Fruit fly (Drosophila melanogaster) whole organism, embryonic: ENCODE results near the gene eIF3d1.
A peak's percentile ranks its signal among the peaks of the same experiment; 100 is the strongest.

Source experiments
- CG10431 ChIP-seq: fragments of 200-800 bp; sonication (Bioruptor generic); optimal IDR thresholded peaks from 3 replicates; lab custom pipeline; 2018; ENCODE audit warnings: missing biosample characterization, mild to moderate bottlenecking, missing genetic modification characterization
- CG11504 ChIP-seq: fragments of 200-800 bp; sonication (Bioruptor generic); optimal IDR thresholded peaks from 3 replicates; lab custom pipeline; 2019; ENCODE audit warnings: missing biosample characterization, mild to moderate bottlenecking, missing genetic modification characterization, moderate library complexity
- CG11695 ChIP-seq: fragments of 200-800 bp; sonication (Bioruptor generic); IDR thresholded peaks from 3 replicates; pipeline ENCODE4 v1.3.6; 2022; ENCODE audit warnings: missing biosample characterization, missing genetic modification characterization
- CG17328 ChIP-seq: fragments of 200-800 bp; sonication (Bioruptor generic); IDR thresholded peaks from 2 replicates; pipeline ENCODE4 v1.3.6; 2022; ENCODE audit warnings: missing biosample characterization, missing genetic modification characterization
- CG17385 ChIP-seq: fragments of 200-800 bp; sonication (Bioruptor generic); optimal IDR thresholded peaks from 3 replicates; lab custom pipeline; 2018; ENCODE audit warnings: missing biosample characterization, mild to moderate bottlenecking, missing genetic modification characterization
- CG18476 ChIP-seq: fragments of 200-800 bp; sonication (Bioruptor generic); optimal IDR thresholded peaks from 2 replicates; lab custom pipeline; 2016; ENCODE audit warnings: missing biosample characterization, mild to moderate bottlenecking, missing genetic modification characterization
- CG18599 ChIP-seq: fragments of 200-800 bp; sonication (Bioruptor generic); optimal IDR thresholded peaks from 3 replicates; lab custom pipeline; 2017; ENCODE audit warnings: missing biosample characterization, missing genetic modification characterization, mild to moderate bottlenecking, moderate library complexity, missing genetic modification reagents
- CG31441 ChIP-seq: fragments of 200-800 bp; sonication (Bioruptor generic); IDR thresholded peaks from 2 replicates; pipeline ENCODE4 v1.3.6; 2022; ENCODE audit warnings: missing biosample characterization, missing genetic modification characterization
- CG33213 ChIP-seq: fragments of 200-800 bp; sonication (Bioruptor generic); optimal IDR thresholded peaks from 3 replicates; lab custom pipeline; 2016; ENCODE audit warnings: missing biosample characterization, missing genetic modification characterization
- CG42726 ChIP-seq: fragments of 200-800 bp; sonication (Bioruptor generic); IDR thresholded peaks from 2 replicates; pipeline ENCODE4 v1.3.6; 2022; ENCODE audit warnings: missing biosample characterization, missing genetic modification characterization; ENCODE audit not compliant: partially characterized antibody
- CG4282 ChIP-seq: fragments of 200-800 bp; sonication (Bioruptor generic); optimal IDR thresholded peaks from 2 replicates; lab custom pipeline; 2016; ENCODE audit warnings: missing biosample characterization, missing genetic modification characterization
- CG6254 ChIP-seq: fragments of 200-800 bp; sonication (Bioruptor generic); optimal IDR thresholded peaks from 3 replicates; lab custom pipeline; 2017; ENCODE audit warnings: mild to moderate bottlenecking, missing biosample characterization, missing genetic modification reagents, missing genetic modification characterization
- CG6654 ChIP-seq: fragments of 200-800 bp; sonication (Bioruptor generic); optimal IDR thresholded peaks from 2 replicates; lab custom pipeline; 2017; ENCODE audit warnings: missing biosample characterization, mild to moderate bottlenecking, missing genetic modification characterization
- CG7372 ChIP-seq: fragments of 200-800 bp; sonication (Bioruptor generic); IDR thresholded peaks from 2 replicates; pipeline ENCODE4 v1.3.6; 2022; ENCODE audit warnings: missing biosample characterization, missing genetic modification characterization
- CG7556 ChIP-seq: fragments of 200-800 bp; sonication (Bioruptor generic); optimal IDR thresholded peaks from 2 replicates; lab custom pipeline; 2017; ENCODE audit warnings: missing biosample characterization, mild to moderate bottlenecking, missing genetic modification characterization
- CG8089 ChIP-seq: fragments of 200-800 bp; sonication (Bioruptor generic); optimal IDR thresholded peaks from 3 replicates; lab custom pipeline; 2016; ENCODE audit warnings: missing biosample characterization, missing genetic modification characterization
- Camta ChIP-seq: fragments of 200-800 bp; sonication (Bioruptor generic); optimal IDR thresholded peaks from 2 replicates; lab custom pipeline; 2016; ENCODE audit warnings: missing biosample characterization, missing genetic modification characterization
- CrebB ChIP-seq: fragments of 200-800 bp; sonication (Bioruptor generic); optimal IDR thresholded peaks from 3 replicates; lab custom pipeline; 2018; ENCODE audit warnings: missing biosample characterization, mild to moderate bottlenecking, missing genetic modification characterization
- D19A ChIP-seq: fragments of 200-800 bp; optimal IDR thresholded peaks from 3 replicates; lab custom pipeline; 2019; ENCODE audit warnings: missing biosample characterization, mild to moderate bottlenecking, missing genetic modification characterization, moderate library complexity
- Dad ChIP-seq: fragments of 200-800 bp; sonication (Bioruptor generic); optimal IDR thresholded peaks from 3 replicates; lab custom pipeline; 2016; ENCODE audit warnings: missing biosample characterization, missing genetic modification characterization
- Doc3 ChIP-seq: fragments of 200-800 bp; sonication (Bioruptor generic); IDR thresholded peaks from 3 replicates; pipeline ENCODE4 v1.3.6; 2022; ENCODE audit warnings: missing biosample characterization, missing genetic modification characterization; ENCODE audit not compliant: partially characterized antibody
- E2f1 ChIP-seq: fragments of 200-800 bp; sonication (Bioruptor generic); IDR thresholded peaks from 2 replicates; pipeline ENCODE4 v1.3.6; 2022; ENCODE audit warnings: missing biosample characterization, missing genetic modification characterization
- Fer1 ChIP-seq: fragments of 200-800 bp; sonication (Bioruptor generic); optimal IDR thresholded peaks from 2 replicates; lab custom pipeline; 2017; ENCODE audit warnings: missing biosample characterization, mild to moderate bottlenecking, missing genetic modification characterization
- Fer2 ChIP-seq: fragments of 200-800 bp; sonication (Bioruptor generic); optimal IDR thresholded peaks from 2 replicates; lab custom pipeline; 2018; ENCODE audit warnings: missing biosample characterization, mild to moderate bottlenecking, missing genetic modification characterization, moderate library complexity
- H2.0 ChIP-seq: fragments of 200-800 bp; sonication (Bioruptor generic); IDR thresholded peaks from 2 replicates; pipeline ENCODE4 v1.3.6; 2022; ENCODE audit warnings: missing biosample characterization, missing genetic modification characterization
- Mes4 ChIP-seq: fragments of 200-800 bp; sonication (Bioruptor generic); optimal IDR thresholded peaks from 2 replicates; lab custom pipeline; 2016; ENCODE audit warnings: missing biosample characterization, missing genetic modification characterization
- Nf-YC ChIP-seq: fragments of 200-800 bp; optimal IDR thresholded peaks from 3 replicates; lab custom pipeline; 2019; ENCODE audit warnings: missing biosample characterization, mild to moderate bottlenecking, missing genetic modification characterization, moderate library complexity
- Optix ChIP-seq: fragments of 200-800 bp; sonication (Bioruptor generic); IDR thresholded peaks from 3 replicates; pipeline ENCODE4 v1.3.6; 2022; ENCODE audit warnings: missing biosample characterization, missing genetic modification characterization
- Ssrp ChIP-seq: fragments of 200-800 bp; sonication (Bioruptor generic); optimal IDR thresholded peaks from 2 replicates; lab custom pipeline; 2018; ENCODE audit warnings: missing biosample characterization, mild to moderate bottlenecking, missing genetic modification characterization, moderate library complexity
- Trl ChIP-seq, 3 experiments: fragments of >200 bp in 2 of 3; fragments of 200-800 bp in 1 of 3; sonication (Bioruptor generic) in 1 of 3; optimal IDR thresholded peaks; 2 replicates in 1 of 3; 3 replicates in 2 of 3; lab custom pipeline; 2016 to 2017; ENCODE audit warnings: missing biosample characterization in 1 of 3, missing genetic modification characterization in 1 of 3
- Xbp1 ChIP-seq: fragments of 200-800 bp; sonication (Bioruptor generic); optimal IDR thresholded peaks from 3 replicates; lab custom pipeline; 2016; ENCODE audit warnings: missing biosample characterization, mild to moderate bottlenecking, missing genetic modification characterization
- chn ChIP-seq: fragments of 200-800 bp; sonication (Bioruptor generic); optimal IDR thresholded peaks from 2 replicates; lab custom pipeline; 2016; ENCODE audit warnings: missing biosample characterization, missing genetic modification characterization
- crc ChIP-seq: fragments of 200-800 bp; sonication (Bioruptor generic); optimal IDR thresholded peaks from 2 replicates; lab custom pipeline; 2016; ENCODE audit warnings: missing biosample characterization, missing genetic modification characterization
- dati ChIP-seq: fragments of 200-800 bp; sonication (Bioruptor generic); IDR thresholded peaks from 2 replicates; pipeline ENCODE4 v1.3.6; 2022; ENCODE audit warnings: missing biosample characterization, missing genetic modification characterization
- dm ChIP-seq: fragments of 200-800 bp; sonication (Bioruptor generic); optimal IDR thresholded peaks from 3 replicates; lab custom pipeline; 2016; ENCODE audit warnings: missing biosample characterization, missing genetic modification characterization
- ems ChIP-seq: fragments of 200-800 bp; sonication (Bioruptor generic); optimal IDR thresholded peaks from 3 replicates; lab custom pipeline; 2016; ENCODE audit warnings: missing biosample characterization, missing genetic modification characterization
- exex ChIP-seq: fragments of 200-800 bp; sonication (Bioruptor generic); optimal IDR thresholded peaks from 4 replicates; lab custom pipeline; 2018; ENCODE audit warnings: missing biosample characterization, mild to moderate bottlenecking, missing genetic modification characterization, moderate library complexity
- fd64A ChIP-seq: fragments of 200-800 bp; sonication (Bioruptor generic); optimal IDR thresholded peaks from 3 replicates; lab custom pipeline; 2018; ENCODE audit warnings: missing biosample characterization, mild to moderate bottlenecking, missing genetic modification characterization
- gce ChIP-seq: fragments of 200-800 bp; sonication (Bioruptor generic); IDR thresholded peaks from 3 replicates; pipeline ENCODE4 v1.3.6; 2022; ENCODE audit warnings: missing biosample characterization, missing genetic modification characterization
- org-1 ChIP-seq: fragments of 200-800 bp; sonication (Bioruptor generic); optimal IDR thresholded peaks from 2 replicates; lab custom pipeline; 2017; ENCODE audit warnings: missing biosample characterization, missing genetic modification characterization
- pb ChIP-seq: fragments of 200-800 bp; sonication (Bioruptor generic); optimal IDR thresholded peaks from 3 replicates; lab custom pipeline; 2016; ENCODE audit warnings: missing biosample characterization, missing genetic modification characterization
- pnt ChIP-seq: fragments of 200-800 bp; sonication (Bioruptor generic); optimal IDR thresholded peaks from 3 replicates; lab custom pipeline; 2016; ENCODE audit warnings: missing biosample characterization, missing genetic modification characterization
- pros ChIP-seq: fragments of 200-800 bp; sonication (Bioruptor generic); optimal IDR thresholded peaks from 3 replicates; lab custom pipeline; 2019; ENCODE audit warnings: missing biosample characterization, mild to moderate bottlenecking, missing genetic modification characterization, moderate library complexity
- psq ChIP-seq: fragments of 200-800 bp; sonication (Bioruptor generic); optimal IDR thresholded peaks from 2 replicates; lab custom pipeline; 2017; ENCODE audit warnings: missing biosample characterization, missing genetic modification characterization
- shn ChIP-seq: fragments of 200-800 bp; sonication (Bioruptor generic); optimal IDR thresholded peaks from 3 replicates; lab custom pipeline; 2016; ENCODE audit warnings: missing biosample characterization, missing genetic modification characterization
- sob ChIP-seq: fragments of 200-800 bp; sonication (Bioruptor generic); IDR thresholded peaks from 2 replicates; pipeline ENCODE4 v1.3.6; 2022; ENCODE audit warnings: missing biosample characterization, missing genetic modification characterization
- stc ChIP-seq: fragments of 200-800 bp; sonication (Bioruptor generic); IDR thresholded peaks from 2 replicates; pipeline ENCODE4 v1.3.6; 2022; ENCODE audit warnings: missing biosample characterization, missing genetic modification characterization
- unc-4 ChIP-seq: fragments of 200-800 bp; sonication (Bioruptor generic); IDR thresholded peaks from 2 replicates; pipeline ENCODE4 v1.3.6; 2022; ENCODE audit warnings: missing biosample characterization, missing genetic modification characterization; ENCODE audit not compliant: partially characterized antibody
- usp ChIP-seq: fragments of >200 bp; optimal IDR thresholded peaks from 2 replicates; lab custom pipeline; 2017; ENCODE audit warnings: missing biosample characterization, missing genetic modification characterization
- vnd ChIP-seq: fragments of 200-800 bp; sonication (Bioruptor generic); IDR thresholded peaks from 3 replicates; pipeline ENCODE4 v1.3.6; 2022; ENCODE audit warnings: missing biosample characterization, missing genetic modification characterization; ENCODE audit not compliant: partially characterized antibody

Gene eIF3d1

DNA sequence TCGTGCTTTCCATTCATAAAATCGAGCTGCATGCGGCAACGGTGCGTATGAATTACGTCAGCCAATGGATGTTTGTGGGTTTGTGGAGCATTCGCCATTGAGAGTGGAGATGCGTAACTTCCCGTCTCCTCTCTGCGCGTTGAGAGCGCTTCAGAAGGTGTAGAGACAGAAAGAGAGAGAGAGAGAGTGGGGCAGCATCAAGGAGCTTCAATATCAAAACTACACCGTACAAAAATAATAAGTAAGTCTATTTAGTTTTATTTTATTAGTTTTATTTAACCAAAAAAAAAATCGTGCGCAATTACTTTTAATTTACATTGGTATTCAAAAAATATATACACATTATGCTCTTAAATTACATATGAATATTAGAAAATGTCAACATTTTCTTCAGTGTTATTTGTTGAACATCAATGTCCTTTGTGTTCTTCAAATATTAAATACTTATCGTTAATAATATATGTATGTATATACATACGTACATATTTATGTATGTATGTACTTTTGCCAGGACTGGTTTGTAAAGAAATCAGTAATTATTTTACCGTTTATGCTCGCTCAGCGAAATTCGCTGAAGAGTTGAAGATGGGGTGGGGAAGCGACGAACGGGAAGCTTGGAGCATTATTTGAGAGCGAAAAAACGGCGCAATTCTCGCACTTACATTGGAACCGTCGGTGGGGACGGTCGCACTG, 43.0 kb downstream of the eIF3d1 start, which contains the start of gene CG10365 (continued):
- TF ChIP-seq CG11504 (peak; percentile 95), CG8089 (no peak), CG7372 (GFP tag; lab: Robert Waterston, UW) (peak; percentile 56; the same call in 1 of the 2 replicates), unc-4 (GFP tag; lab: Robert Waterston, UW) (0 out of 2 replicates have a peak, but pooled peaks have one; percentile 12), CG31441 (GFP tag; lab: Robert Waterston, UW) (peak; percentile 93), CrebB (peak; percentile 72), CG6254 (peak; percentile 52), CG18599 (GFP tag; lab: Kevin White, UChicago) (peak; percentile 95), Optix (no peak), CG7556 (peak; percentile 96), Fer1 (GFP tag; lab: Kevin White, UChicago) (peak; percentile 89), E2f1 (peak; percentile 86), Ssrp (tag; lab: Kevin White, UChicago) (peak; percentile 81), dati (GFP tag; lab: Robert Waterston, UW) (peak; percentile 38; the same call in 1 of the 2 replicates), org-1 (peak; percentile 72), CG11695 (GFP tag; lab: Robert Waterston, UW) (peak; percentile 90), gce (GFP tag; lab: Robert Waterston, UW) (peak; percentile 87; the same call in 2 of the 3 replicates), Fer2 (tag; lab: Kevin White, UChicago) (peak; percentile 75), shn (no peak), Nf-YC (peak; percentile 64), pb (no peak), CG33213 (no peak), Mes4 (GFP tag; lab: Kevin White, UChicago) (no peak), chn (GFP tag; lab: Kevin White, UChicago) (no peak), crc (GFP tag; lab: Kevin White, UChicago) (no peak), stc (GFP tag; lab: Robert Waterston, UW) (peak; percentile 90), Camta (peak; percentile 17), CG17328 (GFP tag; lab: Robert Waterston, UW) (peak; percentile 85), H2.0 (GFP tag; lab: Robert Waterston, UW) (peak; percentile 82), D19A (tag; lab: Kevin White, UChicago) (peak; percentile 76), exex (tag; lab: Kevin White, UChicago) (peak; percentile 66), Trl (optimal IDR thresholded peaks at IDR 0.05; lab: Kevin White, UChicago) (peak; percentile 78 to 89), Trl (GFP tag; optimal IDR thresholded peaks at IDR 0.05; lab: Kevin White, UChicago) (no peak), vnd (no peak), CG17385 (GFP tag; lab: Kevin White, UChicago) (peak; percentile 84), sob (GFP tag; lab: Robert Waterston, UW) (peak; percentile 80), CG4282 (GFP tag; lab: Kevin White, UChicago) (no peak), Dad (no peak), CG18476 (peak; percentile 58), Xbp1 (GFP tag; lab: Kevin White, UChicago) (peak; percentile 77), pros (GFP tag; lab: Kevin White, UChicago) (no peak), dm (GFP tag; lab: Kevin White, UChicago) (no peak), psq (GFP tag; lab: Kevin White, UChicago) (peak; percentile 52), CG42726 (GFP tag; lab: Robert Waterston, UW) (no peak), fd64A (GFP tag; lab: Kevin White, UChicago) (no peak), CG6654 (GFP tag; lab: Kevin White, UChicago) (peak; percentile 5), usp (no peak), pnt (GFP tag; lab: Kevin White, UChicago) (no peak), CG10431 (GFP tag; lab: Kevin White, UChicago) (no peak), ems (no peak), Doc3 (no peak)
